Fruit fly (Drosophila melanogaster) whole organism, prepupa: ENCODE results near the gene Sox100B.

ENCODE experiments used
- CG6163 ChIP-seq: fragments of 200-800 bp; sonication (Bioruptor generic); IDR thresholded peaks from 3 replicates; pipeline ENCODE4 v1.3.6; 2022; ENCODE audit warnings: missing biosample characterization, missing genetic modification characterization
- CG8119 ChIP-seq: fragments of 200-800 bp; sonication (Bioruptor generic); IDR thresholded peaks from 3 replicates; pipeline ENCODE4 v1.3.6; 2022; ENCODE audit warnings: missing biosample characterization, missing genetic modification characterization
- CG9139 ChIP-seq: fragments of 200-800 bp; sonication (Bioruptor generic); optimal IDR thresholded peaks from 3 replicates; lab custom pipeline; 2017; ENCODE audit warnings: missing biosample characterization, mild to moderate bottlenecking, missing genetic modification characterization
- Sox102F ChIP-seq: fragments of 200-800 bp; sonication (Bioruptor generic); optimal IDR thresholded peaks from 2 replicates; lab custom pipeline; 2016; ENCODE audit warnings: missing biosample characterization, mild to moderate bottlenecking, missing genetic modification characterization

DNA sequence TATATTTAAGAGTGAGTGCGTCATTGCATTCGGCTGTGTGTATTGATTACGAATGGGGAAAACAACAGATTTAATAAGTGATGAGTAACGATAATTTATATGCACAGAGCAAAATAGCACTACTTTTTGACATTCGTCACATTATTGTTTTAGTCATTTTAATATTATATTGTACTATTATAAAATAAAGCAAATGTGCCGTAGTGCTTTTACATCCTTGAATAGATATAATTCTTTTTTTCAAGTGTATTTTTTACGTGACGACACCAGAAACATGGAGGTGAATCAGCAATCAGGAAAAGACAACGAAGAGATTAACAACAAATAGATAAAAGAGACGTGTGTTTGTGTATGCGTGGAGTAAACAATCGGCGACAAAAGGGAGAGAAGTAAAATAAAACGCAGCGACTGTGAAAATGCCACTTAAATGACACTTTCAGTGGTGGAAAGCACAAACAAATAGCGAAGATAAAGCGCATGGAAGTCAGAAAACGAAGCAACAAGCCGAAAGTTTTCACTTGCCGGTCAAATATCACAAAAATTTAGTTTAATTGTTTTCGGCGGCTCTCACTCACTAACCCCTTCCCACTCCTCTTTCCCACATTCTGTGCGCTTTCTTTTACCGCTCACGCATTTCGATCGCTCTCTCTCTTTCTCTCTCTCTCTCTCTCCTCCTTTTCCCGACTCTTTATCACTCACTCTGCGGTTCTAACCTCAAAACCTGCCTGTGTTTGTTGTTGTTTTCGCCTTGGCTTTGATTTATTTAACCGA lies 5.8 kb upstream of the Sox100B start:
- peak; percentile 92 for TF ChIP-seq CG6163 (GFP tag; lab: Robert Waterston, UW)
- peak; percentile 85 for TF ChIP-seq CG8119 (GFP tag; lab: Robert Waterston, UW)
- TF ChIP-seq Sox102F (GFP tag; lab: Kevin White, UChicago), result peak; percentile 91
- peak; percentile 48 for TF ChIP-seq CG9139
